Fruit fly (Drosophila melanogaster): ENCODE data around the gene Rsph9.
A peak's percentile ranks its signal among the peaks of the same experiment; 100 is the strongest.

The Rsph9 gene

dm6 chr2L:17429788-17430587 is 17.6 kb upstream of the Rsph9 start (continued):
- TF ChIP-seq CoRest (tag; optimal IDR thresholded peaks at IDR 0.05) (peak; percentile 92), CG7786 (GFP tag; optimal IDR thresholded peaks at IDR 0.05) (peak; percentile 37), CG5180 (GFP tag; optimal IDR thresholded peaks at IDR 0.05) (peak; percentile 92), Med (GFP tag) (peak; percentile 74), Adf1 (GFP tag; IDR thresholded peaks at IDR 0.05) (peak; percentile 47), pum (GFP tag; optimal IDR thresholded peaks at IDR 0.05) (peak; percentile 52), bsh (GFP tag; optimal IDR thresholded peaks at IDR 0.05) (peak; percentile 73 to 97), CrebB (tag; optimal IDR thresholded peaks at IDR 0.05) (peak; percentile 87), CG8944 (GFP tag; optimal IDR thresholded peaks at IDR 0.05) (peak; percentile 13), CG1647 (GFP tag; optimal IDR thresholded peaks at IDR 0.05) (no peak), CG34224 (GFP tag; IDR thresholded peaks at IDR 0.05; ENCODE audit: partially characterized antibody) (no peak), ap (GFP tag; IDR thresholded peaks at IDR 0.05) (peak; percentile 92), D19B (GFP tag; optimal IDR thresholded peaks at IDR 0.05) (peak; percentile 84), Dp (GFP tag; optimal IDR thresholded peaks at IDR 0.05) (no peak), CG8359 (GFP tag; optimal IDR thresholded peaks at IDR 0.05; ENCODE audit: borderline replicate concordance) (peak; percentile 88), lov (optimal IDR thresholded peaks at IDR 0.05) (no peak), lov (GFP tag; IDR thresholded peaks at IDR 0.05) (no peak), CkIIα-i1 (GFP tag; IDR thresholded peaks at IDR 0.05) (peak; percentile 75; the same call in 1 of the 2 replicates), corto (GFP tag; optimal IDR thresholded peaks at IDR 0.05) (peak; percentile 48), phol (tag; optimal IDR thresholded peaks at IDR 0.05) (peak; percentile 99), esg (GFP tag; conservative IDR thresholded peaks at IDR 0.05) (peak; percentile 93), prd (optimal IDR thresholded peaks at IDR 0.05) (no peak), prd (GFP tag; IDR thresholded peaks at IDR 0.05) (peak; percentile 92), eyg (GFP tag; optimal IDR thresholded peaks at IDR 0.05) (peak; percentile 11), hbn (GFP tag; IDR thresholded peaks at IDR 0.05; ENCODE audit: partially characterized antibody) (no peak), slbo (GFP tag; IDR thresholded peaks at IDR 0.05) (peak; percentile 87), CG9609 (GFP tag; optimal IDR thresholded peaks at IDR 0.05) (peak; percentile 34), nerfin-1 (tag; optimal IDR thresholded peaks at IDR 0.05) (peak; percentile 97), CG12769 (tag; optimal IDR thresholded peaks at IDR 0.05) (peak; percentile 88), Xbp1 (GFP tag; optimal IDR thresholded peaks at IDR 0.05) (peak; percentile 71), CG18262 (tag; optimal IDR thresholded peaks at IDR 0.05) (peak; percentile 99), CG7357 (GFP tag; IDR thresholded peaks at IDR 0.05) (peak; percentile 88; the same call in 2 of the 3 replicates), HLHmδ (GFP tag; optimal IDR thresholded peaks at IDR 0.05) (no peak), CG3163 (GFP tag; optimal IDR thresholded peaks at IDR 0.05) (peak; percentile 14), CG11247 (GFP tag; IDR thresholded peaks at IDR 0.05) (peak; percentile 40; the same call in 1 of the 2 replicates), Atf3 (GFP tag; optimal IDR thresholded peaks at IDR 0.05) (peak; percentile 50), tgo (GFP tag; IDR thresholded peaks at IDR 0.05) (peak; percentile 74), tap (tag; optimal IDR thresholded peaks at IDR 0.05) (peak; percentile 98), tna (GFP tag; IDR thresholded peaks at IDR 0.05; ENCODE audit: partially characterized antibody) (no peak), D (optimal IDR thresholded peaks at IDR 0.05) (no peak), D (GFP tag; optimal IDR thresholded peaks at IDR 0.05) (peak; percentile 96), dpn (GFP tag; optimal IDR thresholded peaks at IDR 0.05) (peak; percentile 52 to 93), Fer2 (tag; optimal IDR thresholded peaks at IDR 0.05) (peak; percentile 88), sna (GFP tag; IDR thresholded peaks at IDR 0.05; ENCODE audit: partially characterized antibody) (no peak), crc (GFP tag; optimal IDR thresholded peaks at IDR 0.05) (peak; percentile 9), CG3847 (GFP tag; IDR thresholded peaks at IDR 0.05) (peak; percentile 85), wdn (GFP tag; IDR thresholded peaks at IDR 0.05) (peak; percentile 80), CG8388 (GFP tag; optimal IDR thresholded peaks at IDR 0.05) (peak; percentile 49), CG2116 (GFP tag; optimal IDR thresholded peaks at IDR 0.05) (peak; percentile 46)
